Worm (Caenorhabditis elegans) whole organism, L4 larva: Measurements from ENCODE around the gene rpl-15.

ENCODE experiments used
- ZK546.5 ChIP-seq, 2 experiments: sonication (generic microtip); optimal IDR thresholded peaks; 2 replicates each; lab custom pipeline; 2017; ENCODE audit warnings: missing biosample characterization in 2 of 2, missing genetic modification characterization in 2 of 2
- ceh-20 ChIP-seq: fragments of 200-800 bp; sonication (Bioruptor generic); IDR thresholded peaks from 2 replicates; pipeline ENCODE4 v1.3.6; 2022; ENCODE audit warnings: missing genetic modification reagents, missing genetic modification characterization, missing compliant biosample characterization
- dmd-8 ChIP-seq: fragments of 200-800 bp; sonication (Bioruptor generic); IDR thresholded peaks from 2 replicates; pipeline ENCODE4 v1.3.6; 2022; ENCODE audit warnings: missing genetic modification characterization, missing compliant biosample characterization
- lim-7 ChIP-seq: fragments of 200-800 bp; sonication (Bioruptor generic); IDR thresholded peaks from 2 replicates; pipeline ENCODE4 v1.3.6; 2022; ENCODE audit warnings: missing genetic modification characterization, missing compliant biosample characterization
- lin-13 ChIP-seq: fragments of 150-350 bp; optimal IDR thresholded peaks from 2 replicates; lab custom pipeline; 2014; ENCODE audit warnings: missing biosample characterization, missing genetic modification reagents, missing genetic modification characterization
- lin-15B ChIP-seq: fragments of 150-350 bp; sonication (generic microtip); optimal IDR thresholded peaks from 3 replicates; lab custom pipeline; 2014; ENCODE audit warnings: missing biosample characterization, missing genetic modification characterization
- mdl-1 ChIP-seq, 2 experiments: fragments of 150-350 bp in 1 of 2; sonication (generic microtip) in 1 of 2; optimal IDR thresholded peaks; 2 replicates each; lab custom pipeline; 2014 to 2017; ENCODE audit warnings: missing biosample characterization in 2 of 2, missing genetic modification characterization in 2 of 2
- mep-1 ChIP-seq: fragments of 150-350 bp; sonication (generic microtip); optimal IDR thresholded peaks from 3 replicates; lab custom pipeline; 2014; ENCODE audit warnings: missing biosample characterization, missing genetic modification characterization
- nhr-237 ChIP-seq: sonication (generic microtip); optimal IDR thresholded peaks from 2 replicates; lab custom pipeline; 2017; ENCODE audit warnings: missing biosample characterization, missing genetic modification characterization
- nhr-28 ChIP-seq: fragments of 150-350 bp; optimal IDR thresholded peaks from 2 replicates; lab custom pipeline; 2014; ENCODE audit warnings: missing biosample characterization, missing genetic modification characterization
- nhr-77 ChIP-seq: fragments of 150-350 bp; optimal IDR thresholded peaks from 2 replicates; lab custom pipeline; 2014; ENCODE audit warnings: missing biosample characterization, missing genetic modification characterization
- unc-39 ChIP-seq: sonication (generic microtip); optimal IDR thresholded peaks from 2 replicates; lab custom pipeline; 2017; ENCODE audit warnings: missing biosample characterization, missing genetic modification characterization
- zip-11 ChIP-seq: fragments of 200-800 bp; sonication (Bioruptor generic); IDR thresholded peaks from 2 replicates; pipeline ENCODE4 v1.3.6; 2022; ENCODE audit warnings: missing genetic modification characterization, missing compliant biosample characterization

ce11 chrIV:657046-657445, 2.7 kb upstream of the rpl-15 start:
- TF ChIP-seq lin-13 (GFP tag; lab: Kevin White, UChicago) (no peak), nhr-28 (tag; lab: Kevin White, UChicago) (no peak), ceh-20 (GFP tag; lab: Robert Waterston, UW) (no peak), nhr-77 (tag; lab: Kevin White, UChicago) (no peak), lim-7 (no peak), ZK546.5 (tag; optimal IDR thresholded peaks at IDR 0.05; lab: Kevin White, UChicago) (no peak), mdl-1 (tag; optimal IDR thresholded peaks at IDR 0.05; lab: Kevin White, UChicago) (no peak), dmd-8 (GFP tag; lab: Robert Waterston, UW) (no peak), lin-15B (tag; lab: Kevin White, UChicago) (no peak), mep-1 (tag; lab: Kevin White, UChicago) (no peak), unc-39 (no peak), nhr-237 (tag; lab: Kevin White, UChicago) (no peak), zip-11 (GFP tag; lab: Robert Waterston, UW) (no peak)
